Worm (Caenorhabditis elegans) whole organism, L2 larva: Measurements from ENCODE around the gene C49A9.5.

Experiments used
- Y55F3AM.14 ChIP-seq: fragments of 200-800 bp; sonication (Bioruptor generic); optimal IDR thresholded peaks from 2 replicates; lab custom pipeline; 2018; ENCODE audit warnings: mild to moderate bottlenecking, missing genetic modification characterization, missing compliant biosample characterization
- ZK546.5 ChIP-seq: sonication (generic microtip); optimal IDR thresholded peaks from 2 replicates; lab custom pipeline; 2017; ENCODE audit warnings: missing biosample characterization, missing genetic modification characterization
- alr-1 ChIP-seq: fragments of 150-350 bp; optimal IDR thresholded peaks from 2 replicates; lab custom pipeline; 2014; ENCODE audit warnings: missing biosample characterization, missing genetic modification characterization
- aly-2 ChIP-seq: fragments of 150-350 bp; optimal IDR thresholded peaks from 2 replicates; lab custom pipeline; 2014; ENCODE audit warnings: missing biosample characterization, missing genetic modification characterization
- ama-1 ChIP-seq: fragments of 150-350 bp; optimal IDR thresholded peaks from 2 replicates; lab custom pipeline; 2018; ENCODE audit warnings: inconsistent platforms
- crh-2 ChIP-seq: sonication (generic microtip); optimal IDR thresholded peaks from 2 replicates; lab custom pipeline; 2017; ENCODE audit warnings: missing biosample characterization, missing genetic modification characterization
- egl-27 ChIP-seq: sonication (generic microtip); optimal IDR thresholded peaks from 3 replicates; lab custom pipeline; 2017; ENCODE audit warnings: missing biosample characterization, missing genetic modification reagents, missing genetic modification characterization
- elt-1 ChIP-seq: fragments of 150-350 bp; optimal IDR thresholded peaks from 2 replicates; lab custom pipeline; 2014; ENCODE audit warnings: missing biosample characterization, missing genetic modification characterization
- elt-3 ChIP-seq: sonication (generic microtip); optimal IDR thresholded peaks from 2 replicates; lab custom pipeline; 2017; ENCODE audit warnings: missing biosample characterization, missing genetic modification characterization
- fos-1 ChIP-seq: fragments of 150-350 bp; optimal IDR thresholded peaks from 2 replicates; lab custom pipeline; 2014; ENCODE audit warnings: missing biosample characterization, missing genetic modification characterization
- lin-11 ChIP-seq: fragments of 150-350 bp; sonication (generic microtip); optimal IDR thresholded peaks from 2 replicates; lab custom pipeline; 2014; ENCODE audit warnings: missing biosample characterization, missing genetic modification characterization, inconsistent platforms, mixed read lengths
- lin-13 ChIP-seq: fragments of 150-350 bp; optimal IDR thresholded peaks from 2 replicates; lab custom pipeline; 2014; ENCODE audit warnings: missing biosample characterization, missing genetic modification reagents, missing genetic modification characterization
- mab-5 ChIP-seq: fragments of 150-350 bp; optimal IDR thresholded peaks from 2 replicates; lab custom pipeline; 2014; ENCODE audit warnings: missing biosample characterization, missing genetic modification characterization
- nhr-11 ChIP-seq: fragments of 150-350 bp; optimal IDR thresholded peaks from 2 replicates; lab custom pipeline; 2014; ENCODE audit warnings: missing biosample characterization, missing genetic modification characterization
- nhr-12 ChIP-seq: fragments of 150-350 bp; optimal IDR thresholded peaks from 2 replicates; lab custom pipeline; 2014; ENCODE audit warnings: missing biosample characterization, missing genetic modification characterization
- nhr-21 ChIP-seq: fragments of 150-350 bp; optimal IDR thresholded peaks from 2 replicates; lab custom pipeline; 2014; ENCODE audit warnings: missing biosample characterization, missing genetic modification characterization
- nhr-237 ChIP-seq: fragments of 150-350 bp; optimal IDR thresholded peaks from 2 replicates; lab custom pipeline; 2014; ENCODE audit warnings: missing biosample characterization, missing genetic modification characterization
- nhr-25 ChIP-seq: fragments of 150-350 bp; sonication (generic microtip); optimal IDR thresholded peaks from 3 replicates; lab custom pipeline; 2014; ENCODE audit warnings: missing biosample characterization, missing genetic modification characterization
- nhr-77 ChIP-seq: fragments of 150-350 bp; optimal IDR thresholded peaks from 2 replicates; lab custom pipeline; 2014; ENCODE audit warnings: missing biosample characterization, missing genetic modification characterization
- sem-4 ChIP-seq: fragments of 150-350 bp; optimal IDR thresholded peaks from 2 replicates; lab custom pipeline; 2014; ENCODE audit warnings: missing biosample characterization, missing genetic modification reagents, missing genetic modification characterization
- skn-1 ChIP-seq: sonication (generic microtip); optimal IDR thresholded peaks from 2 replicates; lab custom pipeline; 2017; ENCODE audit warnings: missing biosample characterization, missing genetic modification characterization
- snpc-4 ChIP-seq: fragments of 150-350 bp; optimal IDR thresholded peaks from 2 replicates; lab custom pipeline; 2014; ENCODE audit warnings: missing biosample characterization, missing genetic modification characterization
- unc-62 ChIP-seq: fragments of 150-350 bp; optimal IDR thresholded peaks from 2 replicates; lab custom pipeline; 2014; ENCODE audit warnings: missing biosample characterization, missing genetic modification reagents, missing genetic modification characterization
- zag-1 ChIP-seq: fragments of 150-350 bp; optimal IDR thresholded peaks from 2 replicates; lab custom pipeline; 2014; ENCODE audit warnings: missing biosample characterization, missing genetic modification characterization
- ztf-1 ChIP-seq: fragments of 200-800 bp; sonication (Bioruptor generic); conservative IDR thresholded peaks from 2 replicates; pipeline ENCODE4 v1.3.6; 2022; ENCODE audit warnings: missing genetic modification characterization, missing compliant biosample characterization
- ztf-11 ChIP-seq: sonication (generic microtip); optimal IDR thresholded peaks from 2 replicates; lab custom pipeline; 2017; ENCODE audit warnings: missing biosample characterization, missing genetic modification characterization
- ztf-4 ChIP-seq: fragments of 150-350 bp; optimal IDR thresholded peaks from 2 replicates; lab custom pipeline; 2014; ENCODE audit warnings: missing biosample characterization, missing genetic modification characterization

C49A9.5 gene

ce11 chrIV:6221878-6222277, 8.4 kb downstream of the C49A9.5 start, which contains the start of gene C49A9.3:
Gene C49A9.3, plus strand, starts transcription at chrIV:6222089.
- TF ChIP-seq ama-1 (lab: Kevin White, UChicago) (no peak), fos-1 (peak; percentile 82)

- TF ChIP-seq crh-2 (tag; lab: Kevin White, UChicago) (no peak), unc-62 (GFP tag; lab: Kevin White, UChicago) (no peak)
Measured at ce11 chrIV:6225143-6225542, 11.7 kb downstream of the C49A9.5 start, which contains the start of gene C49A9.2. Gene C49A9.2, plus strand, starts transcription at chrIV:6225443.

ce11 chrIV:6227974-6228373, 14.5 kb downstream of the C49A9.5 start, which contains the start of gene C49A9.1:
Gene C49A9.1, plus strand, starts transcription at chrIV:6228190.
- TF ChIP-seq ZK546.5 (no peak), fos-1 (peak; percentile 72)

- TF ChIP-seq sem-4 = no peak
- no peak for TF ChIP-seq crh-2 (tag; lab: Kevin White, UChicago)
- TF ChIP-seq fos-1 = peak; percentile 93
Measured at ce11 chrIV:6230560-6231073, 17.1 kb downstream of the C49A9.5 start, which contains the start of gene F58F9.4. Gene F58F9.4, plus strand, starts transcription at chrIV:6231023.

ce11 chrIV:6232769-6233290, 19.4 kb downstream of the C49A9.5 start, which contains the start of gene F58F9.3:
Gene F58F9.3, plus strand, starts transcription at chrIV:6233240.
- no peak for TF ChIP-seq elt-3 (tag; lab: Kevin White, UChicago)
- peak; percentile 3 for TF ChIP-seq crh-2 (tag; lab: Kevin White, UChicago)
- no peak for TF ChIP-seq elt-1 (tag; lab: Kevin White, UChicago)
- no peak for TF ChIP-seq Y55F3AM.14
- TF ChIP-seq fos-1 = peak; percentile 89
- TF ChIP-seq nhr-12 (tag; lab: Kevin White, UChicago) = no peak
- TF ChIP-seq skn-1 = no peak
- no peak for TF ChIP-seq aly-2 (tag; lab: Kevin White, UChicago)
- TF ChIP-seq alr-1 (tag; lab: Kevin White, UChicago) = no peak
- no peak for TF ChIP-seq ztf-4 (tag; lab: Kevin White, UChicago)
- no peak for TF ChIP-seq nhr-77 (tag; lab: Kevin White, UChicago)
- TF ChIP-seq nhr-21 (tag; lab: Kevin White, UChicago) = no peak

- no peak for TF ChIP-seq nhr-77 (tag; lab: Kevin White, UChicago)
- TF ChIP-seq nhr-11 (tag; lab: Kevin White, UChicago) = no peak
- TF ChIP-seq crh-2 (tag; lab: Kevin White, UChicago) = no peak
- TF ChIP-seq ama-1 (lab: Kevin White, UChicago) = no peak
Measured at ce11 chrIV:6237508-6238227, 24.2 kb downstream of the C49A9.5 start, which contains the start of the genes F58F9.6 and F58F9.8. Gene F58F9.6, minus strand, starts transcription at chrIV:6237608. Gene F58F9.8, plus strand, starts transcription at chrIV:6238177.

- TF ChIP-seq ztf-4 (tag; lab: Kevin White, UChicago) (no peak), nhr-237 (tag; lab: Kevin White, UChicago) (no peak), ztf-1 (GFP tag; lab: Robert Waterston, UW) (no peak), snpc-4 (tag; lab: Kevin White, UChicago) (no peak), egl-27 (tag; lab: Kevin White, UChicago) (no peak), alr-1 (tag; lab: Kevin White, UChicago) (no peak), nhr-25 (tag; lab: Kevin White, UChicago) (no peak), ztf-11 (tag; lab: Kevin White, UChicago) (no peak), zag-1 (tag; lab: Kevin White, UChicago) (no peak), crh-2 (tag; lab: Kevin White, UChicago) (no peak), lin-13 (GFP tag; lab: Kevin White, UChicago) (no peak), lin-11 (tag; lab: Kevin White, UChicago) (no peak), nhr-11 (tag; lab: Kevin White, UChicago) (no peak), mab-5 (tag; lab: Kevin White, UChicago) (no peak)
Measured at ce11 chrIV:6239993-6240392, 26.5 kb downstream of the C49A9.5 start, which contains the start of gene F58F9.9. Gene F58F9.9, plus strand, starts transcription at chrIV:6240293.
